Worm (Caenorhabditis elegans): Measurements from ENCODE around the gene F59B2.15.

- TF ChIP-seq T22C8.4 (GFP tag; IDR thresholded peaks at IDR 0.05): no peak
- TF ChIP-seq ztf-29 (GFP tag; IDR thresholded peaks at IDR 0.05): no peak
- no peak for TF ChIP-seq klf-2 (GFP tag; conservative IDR thresholded peaks at IDR 0.05)
- TF ChIP-seq med-1 (GFP tag; optimal IDR thresholded peaks at IDR 0.05; ENCODE audit: insufficient read depth): no peak
- TF ChIP-seq tab-1 (GFP tag; IDR thresholded peaks at IDR 0.05): no peak
Measured at ce11 chrIII:8984960-8985359, 17.5 kb downstream of the F59B2.15 start.
